Fruit fly (Drosophila melanogaster) Kc167 (cell line): ENCODE data around the gene CG6770.

Experiments used
- h ChIP-seq: fragments of >200 bp; optimal IDR thresholded peaks from 3 replicates; lab custom pipeline; 2018; ENCODE audit warnings: missing external identifiers
- ttk ChIP-seq: sonication (Bioruptor generic); optimal IDR thresholded peaks from 2 replicates; lab custom pipeline; 2017; ENCODE audit warnings: missing external identifiers

- TF ChIP-seq h: no peak
- no peak for TF ChIP-seq ttk (lab: Kevin White, UChicago)
Measured at dm6 chr2L:12002922-12003791, 42.8 kb downstream of the CG6770 start.
